Worm (Caenorhabditis elegans) whole organism, L4 larva: Measurements from ENCODE around the gene hlh-6.

Source experiments
- D1046.2 ChIP-seq: fragments of 200-800 bp; sonication (Bioruptor generic); IDR thresholded peaks from 2 replicates; pipeline ENCODE4 v1.3.6; 2022; ENCODE audit warnings: missing genetic modification characterization, missing compliant biosample characterization
- R02D3.7 ChIP-seq: fragments of 150-350 bp; sonication (generic microtip); optimal IDR thresholded peaks from 3 replicates; lab custom pipeline; 2014; ENCODE audit warnings: missing biosample characterization, missing genetic modification characterization
- ZK337.2 ChIP-seq: fragments of 200-800 bp; sonication (Bioruptor generic); IDR thresholded peaks from 2 replicates; pipeline ENCODE4 v1.3.6; 2022; ENCODE audit warnings: missing genetic modification reagents, missing genetic modification characterization, missing compliant biosample characterization
- dve-1 ChIP-seq: sonication (generic microtip); optimal IDR thresholded peaks from 2 replicates; lab custom pipeline; 2017; ENCODE audit warnings: antibody characterized with exemption, mild to moderate bottlenecking, missing genetic modification characterization, missing compliant biosample characterization; ENCODE audit not compliant: insufficient read depth
- fkh-10 ChIP-seq: fragments of 150-350 bp; optimal IDR thresholded peaks from 2 replicates; lab custom pipeline; 2014; ENCODE audit warnings: missing biosample characterization, missing genetic modification reagents, missing genetic modification characterization
- jun-1 ChIP-seq: fragments of 150-350 bp; optimal IDR thresholded peaks from 2 replicates; lab custom pipeline; 2014; ENCODE audit warnings: missing biosample characterization, missing genetic modification reagents, missing genetic modification characterization
- lin-13 ChIP-seq: fragments of 150-350 bp; optimal IDR thresholded peaks from 2 replicates; lab custom pipeline; 2014; ENCODE audit warnings: missing biosample characterization, missing genetic modification reagents, missing genetic modification characterization
- lin-15B ChIP-seq: fragments of 150-350 bp; sonication (generic microtip); optimal IDR thresholded peaks from 3 replicates; lab custom pipeline; 2014; ENCODE audit warnings: missing biosample characterization, missing genetic modification characterization
- mdl-1 ChIP-seq, 2 experiments: fragments of 150-350 bp in 1 of 2; sonication (generic microtip) in 1 of 2; optimal IDR thresholded peaks; 2 replicates each; lab custom pipeline; 2014 to 2017; ENCODE audit warnings: missing biosample characterization in 2 of 2, missing genetic modification characterization in 2 of 2
- nhr-41 ChIP-seq: fragments of 200-800 bp; sonication (Bioruptor generic); IDR thresholded peaks from 2 replicates; pipeline ENCODE4 v1.3.6; 2022; ENCODE audit warnings: missing genetic modification reagents, missing genetic modification characterization, missing compliant biosample characterization
- pha-4 ChIP-seq, 2 experiments: fragments of 150-350 bp in 1 of 2; fragments of 200-800 bp in 1 of 2; sonication (Bioruptor generic) in 1 of 2; IDR thresholded peaks in 1 of 2; optimal IDR thresholded peaks in 1 of 2; 2 replicates each; pipeline versions ENCODE4 v1.3.6 to Lab custom; 2014 to 2022; ENCODE audit warnings: missing genetic modification characterization in 2 of 2, missing genetic modification reagents in 2 of 2, missing biosample characterization in 1 of 2, missing compliant biosample characterization in 1 of 2
- php-3 ChIP-seq: fragments of 200-800 bp; sonication (Bioruptor generic); IDR thresholded peaks from 2 replicates; pipeline ENCODE4 v1.3.6; 2022; ENCODE audit warnings: missing genetic modification reagents, missing genetic modification characterization, missing compliant biosample characterization
- zag-1 ChIP-seq: fragments of 150-350 bp; optimal IDR thresholded peaks from 2 replicates; lab custom pipeline; 2014; ENCODE audit warnings: missing biosample characterization, missing genetic modification characterization

DNA sequence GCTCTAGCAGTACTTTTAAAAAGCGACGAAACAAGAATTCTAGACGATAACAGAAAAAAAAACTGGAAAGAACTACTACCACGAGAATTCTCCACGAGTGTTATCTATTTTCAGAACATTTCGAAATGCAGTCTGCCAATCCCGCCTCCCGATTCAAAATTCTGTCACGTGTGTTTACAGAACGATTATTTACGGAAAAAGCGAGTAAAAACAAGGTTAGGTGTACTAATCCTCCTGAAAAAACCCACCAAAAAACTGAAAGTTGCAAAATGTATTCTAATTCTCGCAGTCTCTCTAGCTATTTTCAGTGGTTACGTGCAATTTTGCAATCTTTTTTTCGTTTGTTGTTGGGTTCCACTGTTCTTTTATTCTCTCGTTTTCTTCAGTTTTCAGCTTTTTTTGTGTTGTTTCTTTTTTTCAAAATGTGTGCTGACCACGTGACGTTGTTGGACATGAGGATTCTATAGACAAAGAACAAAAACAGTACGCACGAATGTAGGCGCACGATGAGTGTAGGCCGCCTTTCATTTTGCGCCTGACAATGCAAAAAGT, 8.1 kb downstream of the hlh-6 start:
- TF ChIP-seq zag-1 (no peak), lin-15B (no peak), jun-1 (tag; lab: Kevin White, UChicago) (no peak), fkh-10 (GFP tag; lab: Kevin White, UChicago) (no peak), lin-13 (no peak), mdl-1 (tag; optimal IDR thresholded peaks at IDR 0.05; lab: Kevin White, UChicago) (peak in 1 of 2 experiments; percentile 77), R02D3.7 (tag; lab: Kevin White, UChicago) (no peak), ZK337.2 (no peak), dve-1 (tag; lab: Kevin White, UChicago) (peak; percentile 67), nhr-41 (GFP tag; lab: Robert Waterston, UW) (no peak), php-3 (no peak), pha-4 (GFP tag; IDR thresholded peaks at IDR 0.05; lab: Robert Waterston, UW) (no peak), pha-4 (tag; optimal IDR thresholded peaks at IDR 0.05; lab: Kevin White, UChicago) (no peak), D1046.2 (GFP tag; lab: Robert Waterston, UW) (no peak)
